Worm (Caenorhabditis elegans): ENCODE results near the gene K04F1.9.

K04F1.9 gene

DNA sequence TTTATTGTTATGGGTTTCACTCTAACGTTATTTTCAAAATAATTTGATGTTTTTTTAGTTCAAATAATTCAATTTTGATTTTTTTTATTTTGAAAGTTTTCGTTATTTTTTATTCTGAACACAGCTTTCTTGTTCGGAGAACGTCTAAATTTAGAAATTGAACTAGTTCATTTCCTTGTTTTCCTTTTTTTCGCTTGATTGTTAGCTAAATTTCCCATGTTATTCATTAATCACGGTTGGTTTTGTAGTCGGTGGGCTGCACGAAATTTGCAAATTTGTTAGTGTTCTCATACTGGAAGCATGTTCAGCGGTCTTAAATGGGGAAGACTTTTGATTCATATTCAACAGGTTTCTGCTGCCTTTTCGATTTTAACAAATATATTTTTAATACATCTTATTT, 29.2 kb upstream of the K04F1.9 start, which contains the start of gene str-222:
str-222 (plus strand) TSS at position 301 of the 400 bp plus-strand sequence.
- TF ChIP-seq ceh-43 (GFP tag; optimal IDR thresholded peaks at IDR 0.05) (no peak), lin-13 (tag; optimal IDR thresholded peaks at IDR 0.05) (no peak), ztf-11 (tag; optimal IDR thresholded peaks at IDR 0.05) (no peak), lin-32 (GFP tag; optimal IDR thresholded peaks at IDR 0.05) (no peak), elt-3 (tag; optimal IDR thresholded peaks at IDR 0.05) (no peak), nhr-76 (tag; optimal IDR thresholded peaks at IDR 0.05) (no peak), ces-1 (GFP tag; optimal IDR thresholded peaks at IDR 0.05) (no peak), nhr-12 (tag; optimal IDR thresholded peaks at IDR 0.05) (no peak)

DNA sequence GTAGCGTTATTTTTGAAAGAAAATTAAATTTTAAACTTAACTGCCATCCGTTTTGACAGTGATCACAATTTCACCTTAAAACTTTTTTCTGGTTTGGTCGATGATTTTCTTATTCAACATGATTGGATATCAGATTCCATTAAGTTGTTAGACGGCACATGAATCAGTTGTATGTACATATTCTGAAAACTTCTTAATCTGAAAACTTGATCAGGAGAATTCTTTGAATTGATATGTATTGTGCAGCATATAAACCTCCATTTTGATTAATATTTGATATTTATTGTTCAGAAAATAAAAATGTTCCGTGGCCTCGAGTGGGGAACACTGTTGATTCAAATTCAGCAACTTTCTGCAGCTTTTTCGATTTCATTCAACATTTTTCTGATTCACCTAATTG, 25.0 kb upstream of the K04F1.9 start, which contains the start of gene str-221:
str-221 (plus strand) TSS at position 301 of the 400 bp plus-strand sequence.
- no peak for TF ChIP-seq unc-62 (GFP tag; optimal IDR thresholded peaks at IDR 0.05)
- TF ChIP-seq sptf-1 (tag; optimal IDR thresholded peaks at IDR 0.05) = no peak
- TF ChIP-seq unc-39 (tag; optimal IDR thresholded peaks at IDR 0.05) = no peak
- no peak for TF ChIP-seq ztf-11 (tag; optimal IDR thresholded peaks at IDR 0.05)
- TF ChIP-seq zip-8 (tag; optimal IDR thresholded peaks at IDR 0.05) = no peak
- TF ChIP-seq elt-3 (tag; optimal IDR thresholded peaks at IDR 0.05) = no peak
- TF ChIP-seq bed-3 (GFP tag; optimal IDR thresholded peaks at IDR 0.05) = no peak
- TF ChIP-seq ceh-39 (tag; optimal IDR thresholded peaks at IDR 0.05) = no peak
- TF ChIP-seq sem-2 (GFP tag; optimal IDR thresholded peaks at IDR 0.05) = no peak
- TF ChIP-seq nhr-12 (tag; optimal IDR thresholded peaks at IDR 0.05) = no peak
- no peak for TF ChIP-seq ceh-43 (GFP tag; optimal IDR thresholded peaks at IDR 0.05)

DNA sequence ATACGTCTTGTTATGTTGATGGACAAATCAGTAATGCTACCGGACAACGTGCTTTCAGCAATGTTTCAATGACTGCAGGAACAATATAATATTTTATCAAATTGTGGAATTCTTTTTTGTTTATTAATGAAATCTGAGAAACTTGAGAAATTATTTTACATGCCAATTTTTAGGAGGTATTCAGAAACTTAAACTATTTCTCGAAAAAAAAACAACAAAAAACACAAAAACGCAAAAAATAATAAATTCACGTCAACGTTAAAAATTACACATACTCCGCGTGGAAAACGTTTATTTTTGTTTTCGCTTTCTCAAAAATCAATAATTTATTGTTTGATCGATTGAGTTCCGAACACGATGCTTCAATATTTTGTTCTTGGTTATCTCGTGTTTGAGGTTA, 22.8 kb upstream of the K04F1.9 start, which contains the start of gene Y46H3D.1:
Y46H3D.1 (plus strand) TSS at position 301 of the 400 bp plus-strand sequence.
- TF ChIP-seq mep-1 (tag; optimal IDR thresholded peaks at IDR 0.05) = no peak
- TF ChIP-seq hlh-1 (tag; optimal IDR thresholded peaks at IDR 0.05) = no peak
- no peak for TF ChIP-seq lsy-2 (tag; optimal IDR thresholded peaks at IDR 0.05)

DNA sequence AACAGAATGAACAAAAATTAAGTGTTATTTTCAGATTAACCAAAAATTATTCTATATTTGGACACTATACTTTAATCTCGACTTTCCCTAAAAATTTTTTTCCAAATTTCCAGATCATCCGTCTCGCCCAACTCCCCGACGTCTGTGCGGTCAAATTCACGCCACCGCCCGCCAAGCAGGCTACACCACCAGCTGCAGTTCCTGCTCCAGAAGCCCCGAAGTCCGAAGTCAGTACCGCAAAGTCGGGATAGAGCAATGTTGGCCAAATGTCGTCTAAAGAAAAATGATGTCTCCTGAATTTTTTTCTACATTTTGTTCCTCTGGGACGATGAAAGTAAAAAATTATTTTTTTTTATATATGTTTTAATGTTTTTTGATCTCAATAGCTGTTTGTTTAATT, 22.3 kb upstream of the K04F1.9 start:
- TF ChIP-seq ces-1 (GFP tag; optimal IDR thresholded peaks at IDR 0.05) (no peak), unc-39 (tag; optimal IDR thresholded peaks at IDR 0.05) (no peak), drap-1 (GFP tag; optimal IDR thresholded peaks at IDR 0.05) (no peak), ham-2 (GFP tag; optimal IDR thresholded peaks at IDR 0.05) (no peak), ceh-39 (tag; optimal IDR thresholded peaks at IDR 0.05) (no peak), lin-32 (GFP tag; optimal IDR thresholded peaks at IDR 0.05) (no peak), unc-62 (GFP tag; optimal IDR thresholded peaks at IDR 0.05) (no peak), mab-5 (tag; optimal IDR thresholded peaks at IDR 0.05) (no peak), ceh-43 (GFP tag; optimal IDR thresholded peaks at IDR 0.05) (no peak), nhr-2 (tag; optimal IDR thresholded peaks at IDR 0.05) (no peak), ceh-83 (GFP tag; optimal IDR thresholded peaks at IDR 0.05) (no peak), blmp-1 (tag; optimal IDR thresholded peaks at IDR 0.05) (no peak), sptf-1 (tag; optimal IDR thresholded peaks at IDR 0.05) (no peak)

DNA sequence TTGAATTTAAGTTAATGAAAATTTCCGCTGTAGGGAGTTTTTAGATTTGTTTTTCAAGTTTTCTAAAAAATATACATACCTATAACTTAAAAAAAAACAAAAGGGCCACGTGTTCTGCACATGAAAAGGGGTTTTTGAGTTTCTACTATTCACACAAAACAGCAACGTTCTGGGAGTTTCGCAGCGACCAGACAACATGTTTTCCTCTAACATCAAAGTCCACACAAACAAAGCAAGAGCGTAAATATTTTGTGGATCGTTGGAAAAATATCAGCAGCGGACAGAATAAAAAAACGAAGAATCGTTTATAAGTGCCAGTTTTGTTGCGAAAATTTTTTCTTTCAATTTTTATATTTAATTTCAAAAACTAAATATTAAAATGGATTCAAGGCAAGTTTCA, 21.1 kb upstream of the K04F1.9 start, which contains the start of gene alh-2:
alh-2 (plus strand) TSS at position 284 of the 400 bp plus-strand sequence.
- TF ChIP-seq elt-3 (tag; optimal IDR thresholded peaks at IDR 0.05) = no peak
- TF ChIP-seq unc-62 (GFP tag; optimal IDR thresholded peaks at IDR 0.05) = no peak
- TF ChIP-seq hlh-1 (tag; optimal IDR thresholded peaks at IDR 0.05) = no peak
- no peak for TF ChIP-seq mab-5 (tag; optimal IDR thresholded peaks at IDR 0.05)
- no peak for TF ChIP-seq ces-1 (GFP tag; optimal IDR thresholded peaks at IDR 0.05)
- no peak for TF ChIP-seq mep-1 (tag; optimal IDR thresholded peaks at IDR 0.05)
- TF ChIP-seq unc-120 (tag; optimal IDR thresholded peaks at IDR 0.05; ENCODE audit: poor library complexity, severe bottlenecking) = no peak
- TF ChIP-seq drap-1 (GFP tag; optimal IDR thresholded peaks at IDR 0.05) = no peak

DNA sequence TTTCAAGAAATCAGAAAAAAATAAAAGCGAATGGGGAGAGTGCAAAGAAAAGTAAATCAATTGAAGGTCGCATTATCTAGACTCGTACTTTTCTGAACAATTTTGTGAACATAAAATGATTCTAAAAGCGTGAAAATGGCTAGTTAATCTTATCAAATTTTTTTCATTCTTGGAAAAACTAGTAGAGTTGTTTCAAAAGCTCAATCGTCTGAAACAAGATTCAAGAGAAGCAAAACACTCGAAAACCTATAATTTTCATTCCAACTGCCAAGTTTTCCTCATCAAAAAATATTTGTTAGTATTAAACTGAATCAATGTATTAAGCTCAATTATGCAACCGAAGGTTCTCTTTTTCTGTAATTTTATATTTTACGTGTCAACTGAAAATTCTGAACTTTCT, 17.0 kb upstream of the K04F1.9 start, which contains the start of gene irld-45:
irld-45 (plus strand) TSS at position 301 of the 400 bp plus-strand sequence.
- no peak for TF ChIP-seq lsy-2 (tag; optimal IDR thresholded peaks at IDR 0.05)
- TF ChIP-seq nhr-76 (tag; optimal IDR thresholded peaks at IDR 0.05) = no peak
- TF ChIP-seq bed-3 (GFP tag; optimal IDR thresholded peaks at IDR 0.05) = no peak

DNA sequence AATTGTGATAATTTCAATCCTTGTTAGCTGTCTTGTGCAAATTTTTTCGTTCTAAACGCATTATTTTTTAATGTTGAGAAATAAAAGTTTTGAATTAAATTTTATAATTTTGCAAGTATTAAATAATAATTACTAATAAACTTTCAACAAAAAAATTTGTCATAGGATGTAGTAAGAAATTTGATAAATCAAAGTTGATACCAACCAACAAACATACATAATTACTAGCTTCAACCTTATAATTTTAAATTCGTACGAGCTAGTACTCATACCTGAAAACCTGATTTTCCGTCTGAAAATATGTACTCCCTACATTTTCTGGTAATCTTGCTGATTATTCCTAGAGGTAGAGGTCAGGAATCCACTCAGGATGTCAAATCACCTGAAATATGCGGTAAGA, 14.0 kb upstream of the K04F1.9 start, which contains the start of gene irld-44:
irld-44 (plus strand) TSS at position 301 of the 400 bp plus-strand sequence.
- no peak for TF ChIP-seq ztf-11 (tag; optimal IDR thresholded peaks at IDR 0.05)

DNA sequence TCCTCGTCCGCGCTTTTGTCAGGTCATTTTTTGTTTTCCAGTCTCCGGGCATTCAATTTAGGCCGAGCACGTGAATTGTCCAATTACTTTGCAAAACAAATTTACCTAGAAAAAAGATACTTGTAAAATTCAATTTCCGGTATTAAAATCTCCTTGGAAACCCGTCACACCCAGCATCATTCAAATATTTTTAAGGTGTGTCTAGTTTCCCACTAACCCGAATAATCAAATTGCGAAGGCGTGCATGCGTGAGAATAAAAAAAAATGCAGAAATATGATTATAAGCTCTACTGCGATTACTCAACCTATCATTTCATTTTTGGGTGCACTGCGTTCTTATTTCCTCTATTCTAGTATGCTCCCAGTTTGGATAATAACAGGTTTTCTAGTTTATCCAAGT, 10.2 kb upstream of the K04F1.9 start, which contains the start of gene irld-11:
irld-11 (plus strand) TSS at position 301 of the 400 bp plus-strand sequence.
- no peak for TF ChIP-seq mab-5 (tag; optimal IDR thresholded peaks at IDR 0.05)
- no peak for TF ChIP-seq ces-1 (GFP tag; optimal IDR thresholded peaks at IDR 0.05)
- no peak for TF ChIP-seq pha-4 (tag; optimal IDR thresholded peaks at IDR 0.05)
- TF ChIP-seq ztf-11 (tag; optimal IDR thresholded peaks at IDR 0.05) = no peak
- TF ChIP-seq tbx-8 (GFP tag; optimal IDR thresholded peaks at IDR 0.05) = no peak
- TF ChIP-seq nhr-12 (tag; optimal IDR thresholded peaks at IDR 0.05) = no peak
- TF ChIP-seq elt-3 (tag; optimal IDR thresholded peaks at IDR 0.05) = no peak
- no peak for TF ChIP-seq nhr-76 (tag; optimal IDR thresholded peaks at IDR 0.05)
- TF ChIP-seq M03D4.4 (tag; optimal IDR thresholded peaks at IDR 0.05) = no peak
- TF ChIP-seq nhr-2 (tag; optimal IDR thresholded peaks at IDR 0.05) = no peak
- no peak for TF ChIP-seq drap-1 (GFP tag; optimal IDR thresholded peaks at IDR 0.05)
- TF ChIP-seq nhr-28 (tag; optimal IDR thresholded peaks at IDR 0.05) = no peak
- no peak for TF ChIP-seq ceh-83 (GFP tag; optimal IDR thresholded peaks at IDR 0.05)
- TF ChIP-seq sptf-1 (tag; optimal IDR thresholded peaks at IDR 0.05) = no peak
- no peak for TF ChIP-seq snpc-4 (tag; optimal IDR thresholded peaks at IDR 0.05)
- no peak for TF ChIP-seq ham-2 (GFP tag; optimal IDR thresholded peaks at IDR 0.05)

Data from whole organism, mixed stage, embryonic.